Fruit fly (Drosophila melanogaster) whole organism: ENCODE data around the gene MED15.

Experiments
- CG8478 ChIP-seq: fragments of >200 bp; optimal IDR thresholded peaks from 2 replicates; lab custom pipeline; 2018; ENCODE audit warnings: inconsistent platforms
- EcR ChIP-seq, 2 experiments: fragments of >200 bp; optimal IDR thresholded peaks; 2 replicates each; lab custom pipeline; 2017; ENCODE audit warnings: missing biosample characterization in 2 of 2, missing genetic modification characterization in 2 of 2, missing genetic modification reagents in 2 of 2
- psq ChIP-seq: fragments of >200 bp; optimal IDR thresholded peaks from 2 replicates; lab custom pipeline; 2017
- usp ChIP-seq: fragments of >200 bp; optimal IDR thresholded peaks from 2 replicates; lab custom pipeline; 2017; ENCODE audit warnings: missing biosample characterization, missing genetic modification characterization, mixed read lengths

DNA sequence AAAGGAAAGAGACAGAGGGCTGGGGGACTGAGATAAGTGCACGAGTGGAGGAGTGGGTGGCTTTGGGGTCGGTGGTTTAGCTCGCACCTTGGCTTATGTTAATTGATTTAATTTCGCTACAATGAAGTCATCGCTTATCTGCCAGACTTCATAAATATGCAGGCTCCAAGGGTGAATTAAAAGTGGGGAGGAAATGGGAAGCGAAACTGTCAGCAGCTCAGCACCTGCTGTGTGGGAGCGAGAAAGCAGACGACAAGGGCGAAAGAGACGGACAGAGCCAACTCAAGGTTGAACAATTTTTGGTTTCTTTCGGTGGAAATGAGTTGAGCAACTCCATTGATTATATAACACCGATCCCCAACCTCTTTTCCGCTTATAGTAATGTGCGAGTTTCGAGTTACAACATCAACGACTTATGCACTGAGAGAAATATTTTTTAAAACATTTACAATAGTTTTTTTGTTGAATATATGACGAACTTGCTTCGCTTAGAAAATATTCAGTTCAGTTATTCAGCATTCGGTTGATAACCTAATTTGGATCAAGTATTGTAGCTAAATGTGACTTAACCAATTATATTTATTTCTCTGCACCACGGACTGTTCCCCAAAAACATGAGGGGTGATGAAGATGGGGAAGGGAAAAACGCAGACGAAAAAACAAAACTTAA, 47.7 kb downstream of the MED15 start:
- TF ChIP-seq CG8478 (lab: Kevin White, UChicago) = no peak
- TF ChIP-seq EcR (GFP tag; optimal IDR thresholded peaks at IDR 0.05; lab: Kevin White, UChicago) = no peak
- TF ChIP-seq usp (GFP tag; lab: Kevin White, UChicago) = no peak
- TF ChIP-seq psq (lab: Kevin White, UChicago) = no peak
